Worm (Caenorhabditis elegans): ENCODE measurements around the gene clec-71.

The clec-71 gene

ce11 chrIV:3973049-3973448 lies 35.8 kb downstream of the clec-71 start, which contains the start of gene clec-79:
TSS of gene clec-79 (plus strand) at chrIV:3973349.
- TF ChIP-seq Y116A8C.19 (tag; optimal IDR thresholded peaks at IDR 0.05; ENCODE audit: borderline replicate concordance) (no peak), sox-4 (tag; optimal IDR thresholded peaks at IDR 0.05) (no peak), pqm-1 (tag; optimal IDR thresholded peaks at IDR 0.05) (no peak), nhr-19 (GFP tag; conservative IDR thresholded peaks at IDR 0.05) (no peak), unc-30 (tag; optimal IDR thresholded peaks at IDR 0.05) (no peak), lin-14 (GFP tag; optimal IDR thresholded peaks at IDR 0.05) (no peak), nhr-12 (tag; optimal IDR thresholded peaks at IDR 0.05) (no peak), nhr-71 (tag; optimal IDR thresholded peaks at IDR 0.05) (no peak), vab-15 (tag; optimal IDR thresholded peaks at IDR 0.05) (no peak), tbx-2 (tag; optimal IDR thresholded peaks at IDR 0.05) (no peak), lsy-2 (tag; optimal IDR thresholded peaks at IDR 0.05) (no peak), ama-1 (optimal IDR thresholded peaks at IDR 0.05) (no peak), C16A3.4 (tag; optimal IDR thresholded peaks at IDR 0.05) (no peak), isw-1 (GFP tag; IDR thresholded peaks at IDR 0.05) (no peak), unc-86 (tag; optimal IDR thresholded peaks at IDR 0.05) (no peak), unc-130 (tag; optimal IDR thresholded peaks at IDR 0.05) (no peak)

ce11 chrIV:3977965-3978523 lies 40.8 kb downstream of the clec-71 start, which contains the start of gene srh-220:
TSS of gene srh-220 (minus strand) at chrIV:3978015.
- TF ChIP-seq lin-14 (GFP tag; optimal IDR thresholded peaks at IDR 0.05), result no peak
- no peak for TF ChIP-seq ceh-82 (tag; optimal IDR thresholded peaks at IDR 0.05)

ce11 chrIV:3979525-3979924 lies 42.3 kb downstream of the clec-71 start, which contains the start of gene srh-222:
TSS of gene srh-222 (plus strand) at chrIV:3979825.
- no peak for TF ChIP-seq C04F5.9 (tag; optimal IDR thresholded peaks at IDR 0.05)
- no peak for TF ChIP-seq zip-4 (GFP tag; optimal IDR thresholded peaks at IDR 0.05)
- no peak for TF ChIP-seq nhr-19 (GFP tag; conservative IDR thresholded peaks at IDR 0.05)

ce11 chrIV:3981601-3982000 lies 44.3 kb downstream of the clec-71 start, which contains the start of gene srh-223:
TSS of gene srh-223 (plus strand) at chrIV:3981901.
- TF ChIP-seq ets-5 (GFP tag; IDR thresholded peaks at IDR 0.05) (no peak), egl-13 (tag; optimal IDR thresholded peaks at IDR 0.05) (no peak), elt-3 (tag; optimal IDR thresholded peaks at IDR 0.05) (no peak), sptf-1 (tag; optimal IDR thresholded peaks at IDR 0.05) (no peak), snpc-4 (tag; optimal IDR thresholded peaks at IDR 0.05) (no peak), ceh-63 (GFP tag; optimal IDR thresholded peaks at IDR 0.05) (no peak), nhr-19 (GFP tag; conservative IDR thresholded peaks at IDR 0.05) (no peak), nhr-90 (tag; optimal IDR thresholded peaks at IDR 0.05; ENCODE audit: poor library complexity) (no peak), nhr-237 (tag; optimal IDR thresholded peaks at IDR 0.05) (no peak), lin-15B (tag; optimal IDR thresholded peaks at IDR 0.05) (no peak), skn-1 (tag; optimal IDR thresholded peaks at IDR 0.05) (no peak), ceh-90 (tag; optimal IDR thresholded peaks at IDR 0.05) (no peak), ztf-4 (tag; optimal IDR thresholded peaks at IDR 0.05) (no peak)

- no peak for TF ChIP-seq jun-1 (tag; optimal IDR thresholded peaks at IDR 0.05)
- no peak for TF ChIP-seq ama-1 (optimal IDR thresholded peaks at IDR 0.05)
- TF ChIP-seq ceh-63 (GFP tag; optimal IDR thresholded peaks at IDR 0.05), result no peak
- TF ChIP-seq C16A3.4 (tag; optimal IDR thresholded peaks at IDR 0.05), result no peak
- no peak for TF ChIP-seq unc-86 (tag; optimal IDR thresholded peaks at IDR 0.05)
- TF ChIP-seq C34B4.2 (tag; optimal IDR thresholded peaks at IDR 0.05), result no peak
- no peak for TF ChIP-seq tlp-1 (tag; optimal IDR thresholded peaks at IDR 0.05)
- TF ChIP-seq nhr-47 (tag; optimal IDR thresholded peaks at IDR 0.05), result no peak
- no peak for TF ChIP-seq snpc-4 (tag; optimal IDR thresholded peaks at IDR 0.05)
- no peak for TF ChIP-seq hlh-4 (tag; optimal IDR thresholded peaks at IDR 0.05)
- TF ChIP-seq pax-3 (tag; optimal IDR thresholded peaks at IDR 0.05), result no peak
- no peak for TF ChIP-seq sptf-1 (tag; optimal IDR thresholded peaks at IDR 0.05)
- TF ChIP-seq nhr-84 (tag; optimal IDR thresholded peaks at IDR 0.05), result no peak
- TF ChIP-seq ets-5 (GFP tag; IDR thresholded peaks at IDR 0.05), result no peak
- TF ChIP-seq mef-2 (tag; optimal IDR thresholded peaks at IDR 0.05), result no peak
- TF ChIP-seq nhr-28 (tag; optimal IDR thresholded peaks at IDR 0.05), result no peak
- TF ChIP-seq zag-1 (tag; optimal IDR thresholded peaks at IDR 0.05), result no peak
- TF ChIP-seq sup-37 (GFP tag; optimal IDR thresholded peaks at IDR 0.05), result no peak
- no peak for TF ChIP-seq pag-3 (tag; optimal IDR thresholded peaks at IDR 0.05; ENCODE audit: borderline replicate concordance, insufficient read depth)
Measured at ce11 chrIV:3988132-3988531, 50.9 kb downstream of the clec-71 start.

Measured in whole organism, L1 larva.